Fruit fly (Drosophila melanogaster): Measurements from ENCODE around the gene Atg8a.

DNA sequence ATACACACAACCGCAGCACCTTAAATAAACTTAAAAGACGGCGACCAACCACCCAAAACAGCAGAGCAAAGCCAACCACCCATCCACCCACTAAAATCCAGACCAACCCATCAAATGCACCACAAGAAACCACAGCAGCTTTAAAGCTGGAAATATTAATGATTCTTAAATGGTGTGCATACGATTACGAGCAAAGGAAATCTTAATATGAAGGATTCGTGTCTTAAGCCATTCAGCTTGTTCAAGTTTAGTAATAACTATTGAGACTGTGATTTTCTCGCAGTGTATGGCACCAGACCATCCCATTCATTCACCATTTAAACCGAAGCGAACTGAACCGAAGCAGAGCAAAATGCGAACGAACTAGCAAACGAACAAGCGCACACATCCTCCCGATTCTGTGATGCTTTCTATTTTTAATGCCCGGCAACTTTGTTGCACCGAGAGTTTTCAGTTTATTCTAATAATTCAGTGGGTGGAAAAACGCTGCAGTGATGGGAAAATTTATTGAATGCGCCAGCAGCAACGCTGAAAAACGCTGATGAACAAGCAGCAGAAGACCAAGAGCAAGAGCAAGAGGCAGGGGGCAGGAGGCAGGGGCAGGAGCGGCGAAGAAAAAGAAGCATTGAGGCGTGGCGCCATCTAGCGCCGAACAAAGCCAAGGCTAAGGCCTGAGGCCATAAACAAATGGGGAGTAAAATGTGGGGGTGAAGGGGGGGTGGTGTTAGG, 30.6 kb downstream of the Atg8a start:
- TF ChIP-seq Gug (GFP tag; IDR thresholded peaks at IDR 0.05) (peak; percentile 87), CG4318 (GFP tag; optimal IDR thresholded peaks at IDR 0.05) (peak; percentile 89), CG10669 (GFP tag; optimal IDR thresholded peaks at IDR 0.05) (peak; percentile 77), CG15336 (GFP tag; IDR thresholded peaks at IDR 0.05) (peak; percentile 92)
